Fruit fly (Drosophila melanogaster) whole organism, prepupa: Measurements from ENCODE around the gene Hmbs.

Experiments
- Blimp-1 ChIP-seq: fragments of 200-800 bp; sonication (Bioruptor generic); optimal IDR thresholded peaks from 3 replicates; lab custom pipeline; 2017; ENCODE audit warnings: missing biosample characterization, missing genetic modification characterization, mild to moderate bottlenecking, moderate library complexity, missing genetic modification reagents
- CG10631 ChIP-seq: fragments of 200-800 bp; sonication (Bioruptor generic); optimal IDR thresholded peaks from 2 replicates; lab custom pipeline; 2016; ENCODE audit warnings: missing biosample characterization, missing genetic modification characterization
- CG11294 ChIP-seq: fragments of 200-800 bp; sonication (Bioruptor generic); IDR thresholded peaks from 2 replicates; pipeline ENCODE4 v1.3.6; 2022; ENCODE audit warnings: missing biosample characterization, missing genetic modification characterization
- CG11902 ChIP-seq: fragments of 200-800 bp; sonication (Bioruptor generic); optimal IDR thresholded peaks from 3 replicates; lab custom pipeline; 2016; ENCODE audit warnings: missing biosample characterization, missing genetic modification characterization
- CG15336 ChIP-seq: fragments of 200-800 bp; sonication (Bioruptor generic); IDR thresholded peaks from 2 replicates; pipeline ENCODE4 v1.3.6; 2022; ENCODE audit warnings: missing biosample characterization, missing genetic modification characterization
- CG1621 ChIP-seq: fragments of 200-800 bp; sonication (Bioruptor generic); optimal IDR thresholded peaks from 3 replicates; lab custom pipeline; 2018; ENCODE audit warnings: missing biosample characterization, mild to moderate bottlenecking, missing genetic modification characterization
- CG16779 ChIP-seq: fragments of 200-800 bp; sonication (Bioruptor generic); optimal IDR thresholded peaks from 3 replicates; lab custom pipeline; 2017; ENCODE audit warnings: missing biosample characterization, mild to moderate bottlenecking, missing genetic modification characterization
- CG31627 ChIP-seq: fragments of 200-800 bp; sonication (Bioruptor generic); optimal IDR thresholded peaks from 3 replicates; lab custom pipeline; 2016; ENCODE audit warnings: missing biosample characterization, missing genetic modification characterization
- CG32006 ChIP-seq: fragments of 200-800 bp; sonication (Bioruptor generic); optimal IDR thresholded peaks from 3 replicates; lab custom pipeline; 2017; ENCODE audit warnings: missing biosample characterization, mild to moderate bottlenecking, missing genetic modification characterization
- CG34406 ChIP-seq: fragments of 200-800 bp; sonication (Bioruptor generic); optimal IDR thresholded peaks from 3 replicates; lab custom pipeline; 2016; ENCODE audit warnings: missing biosample characterization, missing genetic modification characterization
- CG4318 ChIP-seq: fragments of 200-800 bp; sonication (Bioruptor generic); optimal IDR thresholded peaks from 3 replicates; lab custom pipeline; 2017; ENCODE audit warnings: missing biosample characterization, mild to moderate bottlenecking, missing genetic modification characterization
- CG6163 ChIP-seq: fragments of 200-800 bp; sonication (Bioruptor generic); IDR thresholded peaks from 3 replicates; pipeline ENCODE4 v1.3.6; 2022; ENCODE audit warnings: missing biosample characterization, missing genetic modification characterization
- CG6276 ChIP-seq: fragments of 200-800 bp; sonication (Bioruptor generic); optimal IDR thresholded peaks from 2 replicates; lab custom pipeline; 2017; ENCODE audit warnings: missing biosample characterization, mild to moderate bottlenecking, missing genetic modification characterization
- CG6792 ChIP-seq: fragments of 200-800 bp; sonication (Bioruptor generic); optimal IDR thresholded peaks from 3 replicates; lab custom pipeline; 2016; ENCODE audit warnings: missing biosample characterization, missing genetic modification characterization
- CG6808 ChIP-seq: fragments of 200-800 bp; sonication (Bioruptor generic); optimal IDR thresholded peaks from 3 replicates; lab custom pipeline; 2017; ENCODE audit warnings: missing biosample characterization, missing genetic modification characterization, mild to moderate bottlenecking, moderate library complexity, missing genetic modification reagents
- CG6854 ChIP-seq: fragments of 200-800 bp; sonication (Bioruptor generic); optimal IDR thresholded peaks from 2 replicates; lab custom pipeline; 2017; ENCODE audit warnings: missing biosample characterization, mild to moderate bottlenecking, missing genetic modification characterization
- CG8319 ChIP-seq: fragments of 200-800 bp; sonication (Bioruptor generic); optimal IDR thresholded peaks from 3 replicates; lab custom pipeline; 2016; ENCODE audit warnings: missing biosample characterization, missing genetic modification characterization
- CG8632 ChIP-seq: fragments of 200-800 bp; sonication (Bioruptor generic); optimal IDR thresholded peaks from 3 replicates; lab custom pipeline; 2016; ENCODE audit warnings: missing biosample characterization, missing genetic modification characterization
- Eip75B ChIP-seq: fragments of 200-800 bp; sonication (Bioruptor generic); optimal IDR thresholded peaks from 3 replicates; lab custom pipeline; 2016; ENCODE audit warnings: missing biosample characterization, missing genetic modification characterization
- Eip78C ChIP-seq: fragments of 200-800 bp; sonication (Bioruptor generic); peaks from one replicate; lab custom pipeline; 2016; ENCODE audit warnings: missing biosample characterization, missing genetic modification characterization
- Eip93F ChIP-seq: fragments of 200-800 bp; sonication (Bioruptor generic); optimal IDR thresholded peaks from 2 replicates; lab custom pipeline; 2016; ENCODE audit warnings: missing biosample characterization, mild to moderate bottlenecking, missing genetic modification characterization
- Ets21C ChIP-seq: fragments of 200-800 bp; sonication (Bioruptor generic); optimal IDR thresholded peaks from 3 replicates; lab custom pipeline; 2016; ENCODE audit warnings: missing biosample characterization, missing genetic modification characterization
- Ets96B ChIP-seq: fragments of 200-800 bp; optimal IDR thresholded peaks from 2 replicates; lab custom pipeline; 2019; ENCODE audit warnings: missing biosample characterization, mild to moderate bottlenecking, missing genetic modification characterization, moderate library complexity
- Gug ChIP-seq: fragments of 200-800 bp; sonication (Bioruptor generic); IDR thresholded peaks from 2 replicates; pipeline ENCODE4 v1.3.6; 2022; ENCODE audit warnings: missing biosample characterization, missing genetic modification characterization
- Hr38 ChIP-seq: sonication (Bioruptor generic); optimal IDR thresholded peaks from 2 replicates; lab custom pipeline; 2016; ENCODE audit warnings: missing biosample characterization, missing genetic modification characterization
- Hr39 ChIP-seq: fragments of 200-800 bp; sonication (Bioruptor generic); optimal IDR thresholded peaks from 2 replicates; lab custom pipeline; 2016; ENCODE audit warnings: missing biosample characterization, missing genetic modification characterization
- Hr4 ChIP-seq: fragments of 200-800 bp; sonication (Bioruptor generic); optimal IDR thresholded peaks from 3 replicates; lab custom pipeline; 2016; ENCODE audit warnings: missing biosample characterization, missing genetic modification characterization
- Lpt ChIP-seq: fragments of 200-800 bp; sonication (Bioruptor generic); optimal IDR thresholded peaks from 3 replicates; lab custom pipeline; 2016; ENCODE audit warnings: missing biosample characterization, missing genetic modification characterization
- Met ChIP-seq: fragments of 200-800 bp; sonication (Bioruptor generic); optimal IDR thresholded peaks from 3 replicates; lab custom pipeline; 2016; ENCODE audit warnings: missing biosample characterization, missing genetic modification characterization
- OdsH ChIP-seq: fragments of 200-800 bp; sonication (Bioruptor generic); optimal IDR thresholded peaks from 3 replicates; lab custom pipeline; 2016; ENCODE audit warnings: missing biosample characterization, missing genetic modification characterization
- Smox ChIP-seq: fragments of 200-800 bp; sonication (Bioruptor generic); optimal IDR thresholded peaks from 3 replicates; lab custom pipeline; 2016; ENCODE audit warnings: missing biosample characterization, missing genetic modification characterization
- Sox102F ChIP-seq: fragments of 200-800 bp; sonication (Bioruptor generic); optimal IDR thresholded peaks from 2 replicates; lab custom pipeline; 2016; ENCODE audit warnings: missing biosample characterization, mild to moderate bottlenecking, missing genetic modification characterization
- Sox14 ChIP-seq: fragments of 200-800 bp; sonication (Bioruptor generic); optimal IDR thresholded peaks from 3 replicates; lab custom pipeline; 2016; ENCODE audit warnings: missing biosample characterization, missing genetic modification characterization
- Sox15 ChIP-seq: fragments of 200-800 bp; sonication (Bioruptor generic); optimal IDR thresholded peaks from 3 replicates; lab custom pipeline; 2016; ENCODE audit warnings: missing biosample characterization, missing genetic modification characterization
- achi ChIP-seq: fragments of 200-800 bp; sonication (Bioruptor generic); optimal IDR thresholded peaks from 3 replicates; lab custom pipeline; 2016; ENCODE audit warnings: missing biosample characterization, missing genetic modification characterization
- cyc ChIP-seq: fragments of 200-800 bp; sonication (Bioruptor generic); optimal IDR thresholded peaks from 3 replicates; lab custom pipeline; 2016; ENCODE audit warnings: missing biosample characterization, missing genetic modification characterization
- dac ChIP-seq: fragments of 200-800 bp; sonication (Bioruptor generic); optimal IDR thresholded peaks from 2 replicates; lab custom pipeline; 2017; ENCODE audit warnings: missing biosample characterization, mild to moderate bottlenecking, missing genetic modification characterization
- dsx ChIP-seq: fragments of 200-800 bp; optimal IDR thresholded peaks from 3 replicates; lab custom pipeline; 2019; ENCODE audit warnings: missing biosample characterization, mild to moderate bottlenecking, missing genetic modification characterization, moderate library complexity; ENCODE audit not compliant: poor library complexity, severe bottlenecking
- eg ChIP-seq: fragments of 200-800 bp; sonication (Bioruptor generic); IDR thresholded peaks from 3 replicates; pipeline ENCODE4 v1.3.6; 2022; ENCODE audit warnings: missing biosample characterization, missing genetic modification characterization
- esn ChIP-seq: fragments of 200-800 bp; sonication (Bioruptor generic); optimal IDR thresholded peaks from 2 replicates; lab custom pipeline; 2016; ENCODE audit warnings: missing biosample characterization, mild to moderate bottlenecking, missing genetic modification characterization, moderate library complexity
- fd59A ChIP-seq: fragments of 200-800 bp; sonication (Bioruptor generic); optimal IDR thresholded peaks from 2 replicates; lab custom pipeline; 2017; ENCODE audit warnings: missing biosample characterization, mild to moderate bottlenecking, missing genetic modification characterization, missing genetic modification reagents
- fkh ChIP-seq: fragments of 200-800 bp; sonication (Bioruptor generic); optimal IDR thresholded peaks from 3 replicates; lab custom pipeline; 2017; ENCODE audit warnings: missing biosample characterization, mild to moderate bottlenecking, missing genetic modification characterization, moderate library complexity
- lz ChIP-seq: fragments of 200-800 bp; sonication (Bioruptor generic); optimal IDR thresholded peaks from 3 replicates; lab custom pipeline; 2016; ENCODE audit warnings: missing biosample characterization, missing genetic modification characterization
- net ChIP-seq: fragments of 200-800 bp; sonication (Bioruptor generic); optimal IDR thresholded peaks from 3 replicates; lab custom pipeline; 2016; ENCODE audit warnings: missing biosample characterization, missing genetic modification characterization
- pdm3 ChIP-seq: fragments of 200-800 bp; sonication (Bioruptor generic); optimal IDR thresholded peaks from 3 replicates; lab custom pipeline; 2016; ENCODE audit warnings: missing biosample characterization, missing genetic modification characterization
- spab ChIP-seq: fragments of 200-800 bp; sonication (Bioruptor generic); optimal IDR thresholded peaks from 2 replicates; lab custom pipeline; 2017; ENCODE audit warnings: missing biosample characterization, mild to moderate bottlenecking, missing genetic modification characterization, missing genetic modification reagents
- ss ChIP-seq, 2 experiments: fragments of 200-800 bp; sonication (Bioruptor generic); optimal IDR thresholded peaks; 2 replicates in 1 of 2; 3 replicates in 1 of 2; lab custom pipeline; 2017 to 2018; ENCODE audit warnings: mild to moderate bottlenecking in 2 of 2, missing biosample characterization in 2 of 2, missing genetic modification characterization in 2 of 2, moderate library complexity in 1 of 2
- svp ChIP-seq: fragments of 200-800 bp; sonication (Bioruptor generic); peaks from one replicate; lab custom pipeline; 2016; ENCODE audit warnings: missing biosample characterization, missing genetic modification characterization
- topi ChIP-seq: fragments of 200-800 bp; sonication (Bioruptor generic); optimal IDR thresholded peaks from 3 replicates; lab custom pipeline; 2016; ENCODE audit warnings: missing biosample characterization, missing genetic modification characterization
- vri ChIP-seq: fragments of 200-800 bp; sonication (Bioruptor generic); optimal IDR thresholded peaks from 3 replicates; lab custom pipeline; 2016; ENCODE audit warnings: missing biosample characterization, mild to moderate bottlenecking, missing genetic modification characterization

Gene Hmbs

dm6 chr3L:1388094-1388493 lies 53.4 kb downstream of the Hmbs start (continued):
- TF ChIP-seq OdsH (GFP tag; lab: Kevin White, UChicago) = peak; percentile 75
- peak; percentile 61 for TF ChIP-seq CG10631
- peak; percentile 66 for TF ChIP-seq fd59A (GFP tag; lab: Kevin White, UChicago)
- TF ChIP-seq CG34406 (GFP tag; lab: Kevin White, UChicago) = peak; percentile 67
- peak; percentile 67; the same call in 2 of the 3 replicates for TF ChIP-seq CG6163 (GFP tag; lab: Robert Waterston, UW)
- peak; percentile 86 for TF ChIP-seq Hr39 (GFP tag; lab: Kevin White, UChicago)
- TF ChIP-seq Lpt (GFP tag; lab: Kevin White, UChicago) = no peak
- peak; percentile 69 for TF ChIP-seq CG6792 (GFP tag; lab: Kevin White, UChicago)
- peak; percentile 81 for TF ChIP-seq esn (GFP tag; lab: Kevin White, UChicago)
- TF ChIP-seq Hr38 = no peak
- TF ChIP-seq pdm3 = peak; percentile 71
- TF ChIP-seq Hr4 = peak; percentile 14
- peak; percentile 25 for TF ChIP-seq Eip93F (GFP tag; lab: Kevin White, UChicago)
- TF ChIP-seq CG11294 (GFP tag; lab: Robert Waterston, UW) = no peak
- TF ChIP-seq dac (GFP tag; lab: Kevin White, UChicago) = no peak
- TF ChIP-seq Met (GFP tag; lab: Kevin White, UChicago) = peak; percentile 87
- TF ChIP-seq CG6276 (GFP tag; lab: Kevin White, UChicago) = no peak

DNA sequence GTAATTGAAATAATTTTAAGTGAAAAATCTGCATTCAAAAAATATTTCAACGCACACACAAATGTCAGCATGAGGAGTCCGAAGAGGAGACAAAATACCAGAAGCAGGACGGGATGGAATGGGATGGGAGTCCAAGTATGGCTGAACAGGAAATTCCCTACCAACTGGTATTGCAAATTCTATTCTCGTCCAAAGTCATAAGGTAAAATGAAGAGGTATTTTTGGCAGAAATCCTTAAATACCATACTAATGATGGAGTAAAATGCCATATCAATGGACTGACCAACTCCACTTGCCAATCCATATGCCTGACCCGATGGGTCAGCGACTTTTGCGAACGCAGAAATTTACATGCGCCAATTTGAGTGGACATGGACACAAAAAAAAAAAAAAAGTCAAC lies 54.2 kb downstream of the Hmbs start:
- TF ChIP-seq CG6276 (GFP tag; lab: Kevin White, UChicago) (no peak), CG8632 (GFP tag; lab: Kevin White, UChicago) (no peak), Smox (peak; percentile 35), fkh (GFP tag; lab: Kevin White, UChicago) (no peak), eg (no peak), CG11902 (GFP tag; lab: Kevin White, UChicago) (no peak), CG32006 (no peak), Ets21C (GFP tag; lab: Kevin White, UChicago) (peak; percentile 27), Hr4 (no peak), Hr39 (GFP tag; lab: Kevin White, UChicago) (peak; percentile 54), CG15336 (GFP tag; lab: Robert Waterston, UW) (no peak), OdsH (GFP tag; lab: Kevin White, UChicago) (no peak), fd59A (GFP tag; lab: Kevin White, UChicago) (no peak), cyc (GFP tag; lab: Kevin White, UChicago) (no peak), topi (peak; percentile 26), Gug (GFP tag; lab: Robert Waterston, UW) (no peak), achi (GFP tag; lab: Kevin White, UChicago) (no peak), CG1621 (no peak), dsx (GFP tag; lab: Kevin White, UChicago) (no peak), Lpt (GFP tag; lab: Kevin White, UChicago) (no peak), CG6854 (GFP tag; lab: Kevin White, UChicago) (no peak), CG6808 (GFP tag; lab: Kevin White, UChicago) (no peak), Sox14 (GFP tag; lab: Kevin White, UChicago) (no peak), Ets96B (no peak), vri (GFP tag; lab: Kevin White, UChicago) (peak; percentile 14), Eip75B (no peak), lz (GFP tag; lab: Kevin White, UChicago) (peak; percentile 17), CG8319 (GFP tag; lab: Kevin White, UChicago) (no peak), Eip78C (GFP tag; lab: Kevin White, UChicago) (peak; percentile 80), Sox102F (GFP tag; lab: Kevin White, UChicago) (peak; percentile 19), Blimp-1 (GFP tag; lab: Kevin White, UChicago) (no peak), spab (no peak), CG31627 (GFP tag; lab: Kevin White, UChicago) (peak; percentile 32), ss (GFP tag; optimal IDR thresholded peaks at IDR 0.05; lab: Kevin White, UChicago) (no peak), Eip93F (GFP tag; lab: Kevin White, UChicago) (no peak), svp (GFP tag; lab: Kevin White, UChicago) (peak; percentile 88), net (GFP tag; lab: Kevin White, UChicago) (no peak), Met (GFP tag; lab: Kevin White, UChicago) (peak; percentile 34), CG16779 (no peak), dac (GFP tag; lab: Kevin White, UChicago) (no peak), CG6163 (GFP tag; lab: Robert Waterston, UW) (no peak), CG4318 (GFP tag; lab: Kevin White, UChicago) (no peak), Sox15 (GFP tag; lab: Kevin White, UChicago) (no peak)
